Fruit fly (Drosophila melanogaster) whole organism, embryonic: Measurements from ENCODE around the gene stol.

Experiments
- Abd-B ChIP-seq: fragments of 200-800 bp; sonication (Bioruptor generic); optimal IDR thresholded peaks from 2 replicates; lab custom pipeline; 2018; ENCODE audit warnings: missing biosample characterization, mild to moderate bottlenecking, missing genetic modification characterization, moderate library complexity
- Adf1 ChIP-seq: fragments of 200-800 bp; sonication (Bioruptor generic); IDR thresholded peaks from 2 replicates; pipeline ENCODE4 v1.3.6; 2022; ENCODE audit warnings: missing biosample characterization, missing genetic modification characterization
- Asciz ChIP-seq: fragments of 200-800 bp; sonication (Bioruptor generic); optimal IDR thresholded peaks from 2 replicates; lab custom pipeline; 2017; ENCODE audit warnings: missing biosample characterization, mild to moderate bottlenecking, missing genetic modification characterization, missing genetic modification reagents
- CG10147 ChIP-seq: fragments of 200-800 bp; sonication (Bioruptor generic); optimal IDR thresholded peaks from 2 replicates; lab custom pipeline; 2019; ENCODE audit warnings: missing biosample characterization, mild to moderate bottlenecking, missing genetic modification characterization, moderate library complexity
- CG10366 ChIP-seq: fragments of 200-800 bp; sonication (Bioruptor generic); IDR thresholded peaks from 2 replicates; pipeline ENCODE4 v1.3.6; 2022; ENCODE audit warnings: missing biosample characterization, missing genetic modification characterization
- CG11695 ChIP-seq: fragments of 200-800 bp; sonication (Bioruptor generic); IDR thresholded peaks from 3 replicates; pipeline ENCODE4 v1.3.6; 2022; ENCODE audit warnings: missing biosample characterization, missing genetic modification characterization
- CG12219 ChIP-seq: fragments of 200-800 bp; sonication (Bioruptor generic); optimal IDR thresholded peaks from 3 replicates; lab custom pipeline; 2018; ENCODE audit warnings: missing biosample characterization, mild to moderate bottlenecking, missing genetic modification characterization
- CG14710 ChIP-seq: fragments of 200-800 bp; sonication (Bioruptor generic); optimal IDR thresholded peaks from 3 replicates; lab custom pipeline; 2019; ENCODE audit warnings: missing biosample characterization, mild to moderate bottlenecking, missing genetic modification characterization, moderate library complexity
- CG1603 ChIP-seq: fragments of 200-800 bp; sonication (Bioruptor generic); optimal IDR thresholded peaks from 2 replicates; lab custom pipeline; 2019; ENCODE audit warnings: missing biosample characterization, mild to moderate bottlenecking, missing genetic modification characterization, moderate library complexity
- CG1647 ChIP-seq: fragments of 200-800 bp; sonication (Bioruptor generic); optimal IDR thresholded peaks from 3 replicates; lab custom pipeline; 2016; ENCODE audit warnings: missing biosample characterization, missing genetic modification characterization
- CG1832 ChIP-seq: fragments of 200-800 bp; sonication (Bioruptor generic); optimal IDR thresholded peaks from 2 replicates; lab custom pipeline; 2017; ENCODE audit warnings: missing biosample characterization, mild to moderate bottlenecking, missing genetic modification characterization, inconsistent platforms
- CG18619 ChIP-seq: fragments of 200-800 bp; sonication (Bioruptor generic); optimal IDR thresholded peaks from 3 replicates; lab custom pipeline; 2017; ENCODE audit warnings: missing biosample characterization, mild to moderate bottlenecking, missing genetic modification characterization
- CG2678 ChIP-seq: fragments of 200-800 bp; sonication (Bioruptor generic); optimal IDR thresholded peaks from 3 replicates; lab custom pipeline; 2019; ENCODE audit warnings: missing biosample characterization, mild to moderate bottlenecking, missing genetic modification characterization, moderate library complexity
- CG30431 ChIP-seq: fragments of 200-800 bp; sonication (Bioruptor generic); optimal IDR thresholded peaks from 2 replicates; lab custom pipeline; 2017; ENCODE audit warnings: missing biosample characterization, missing genetic modification characterization
- CG4404 ChIP-seq: fragments of 200-800 bp; sonication (Bioruptor generic); IDR thresholded peaks from 2 replicates; pipeline ENCODE4 v1.3.6; 2022; ENCODE audit warnings: missing biosample characterization, missing genetic modification characterization
- CG6765 ChIP-seq: fragments of 200-800 bp; sonication (Bioruptor generic); optimal IDR thresholded peaks from 3 replicates; lab custom pipeline; 2017; ENCODE audit warnings: missing biosample characterization, mild to moderate bottlenecking, missing genetic modification characterization
- CG6854 ChIP-seq: fragments of 200-800 bp; sonication (Bioruptor generic); optimal IDR thresholded peaks from 3 replicates; lab custom pipeline; 2017; ENCODE audit warnings: missing biosample characterization, mild to moderate bottlenecking, missing genetic modification characterization
- CG8089 ChIP-seq: fragments of 200-800 bp; sonication (Bioruptor generic); optimal IDR thresholded peaks from 3 replicates; lab custom pipeline; 2016; ENCODE audit warnings: missing biosample characterization, missing genetic modification characterization
- CG8281 ChIP-seq: fragments of 200-800 bp; sonication (Bioruptor generic); optimal IDR thresholded peaks from 2 replicates; lab custom pipeline; 2018; ENCODE audit warnings: missing biosample characterization, mild to moderate bottlenecking, missing genetic modification characterization, moderate library complexity
- CG8359 ChIP-seq: fragments of 200-800 bp; sonication (Bioruptor generic); optimal IDR thresholded peaks from 2 replicates; lab custom pipeline; 2017; ENCODE audit warnings: missing biosample characterization, mild to moderate bottlenecking, missing genetic modification characterization, borderline replicate concordance
- CG9932 ChIP-seq: fragments of 200-800 bp; sonication (Bioruptor generic); IDR thresholded peaks from 2 replicates; pipeline ENCODE4 v1.3.6; 2022; ENCODE audit warnings: missing biosample characterization, missing genetic modification characterization
- CHES-1-like ChIP-seq: fragments of 200-800 bp; sonication (Bioruptor generic); optimal IDR thresholded peaks from 2 replicates; lab custom pipeline; 2016; ENCODE audit warnings: missing biosample characterization, missing genetic modification characterization
- D19A ChIP-seq: fragments of 200-800 bp; optimal IDR thresholded peaks from 3 replicates; lab custom pipeline; 2019; ENCODE audit warnings: missing biosample characterization, mild to moderate bottlenecking, missing genetic modification characterization, moderate library complexity
- Dek ChIP-seq: fragments of 200-800 bp; sonication (Bioruptor generic); optimal IDR thresholded peaks from 3 replicates; lab custom pipeline; 2019; ENCODE audit warnings: missing biosample characterization, mild to moderate bottlenecking, missing genetic modification characterization, moderate library complexity
- Fer3 ChIP-seq: fragments of 200-800 bp; sonication (Bioruptor generic); optimal IDR thresholded peaks from 2 replicates; lab custom pipeline; 2018; ENCODE audit warnings: missing biosample characterization, mild to moderate bottlenecking, missing genetic modification characterization, moderate library complexity
- Gug ChIP-seq: fragments of 200-800 bp; sonication (Bioruptor generic); IDR thresholded peaks from 4 replicates; pipeline ENCODE4 v1.3.6; 2022; ENCODE audit warnings: missing biosample characterization, missing genetic modification characterization
- HLHmδ ChIP-seq: fragments of 200-800 bp; sonication (Bioruptor generic); optimal IDR thresholded peaks from 2 replicates; lab custom pipeline; 2018; ENCODE audit warnings: missing biosample characterization, mild to moderate bottlenecking, missing genetic modification characterization, moderate library complexity
- Hey ChIP-seq: fragments of 200-800 bp; sonication (Bioruptor generic); optimal IDR thresholded peaks from 3 replicates; lab custom pipeline; 2018; ENCODE audit warnings: missing biosample characterization, mild to moderate bottlenecking, missing genetic modification characterization
- Hr51 ChIP-seq, 2 experiments: fragments of 200-800 bp; sonication (Bioruptor generic); optimal IDR thresholded peaks; 2 replicates in 1 of 2; 3 replicates in 1 of 2; lab custom pipeline; 2016 to 2018; ENCODE audit warnings: missing biosample characterization in 2 of 2, missing genetic modification characterization in 2 of 2, mild to moderate bottlenecking in 1 of 2, moderate library complexity in 1 of 2
- NC2α ChIP-seq: fragments of 200-800 bp; sonication (Bioruptor generic); optimal IDR thresholded peaks from 2 replicates; lab custom pipeline; 2016; ENCODE audit warnings: missing biosample characterization, missing genetic modification characterization
- NC2β ChIP-seq: fragments of 200-800 bp; sonication (Bioruptor generic); optimal IDR thresholded peaks from 2 replicates; lab custom pipeline; 2016; ENCODE audit warnings: missing biosample characterization, missing genetic modification characterization
- az2 ChIP-seq: fragments of 200-800 bp; sonication (Bioruptor generic); optimal IDR thresholded peaks from 3 replicates; lab custom pipeline; 2016; ENCODE audit warnings: missing biosample characterization, missing genetic modification characterization
- corto ChIP-seq: fragments of 200-800 bp; sonication (Bioruptor generic); optimal IDR thresholded peaks from 2 replicates; lab custom pipeline; 2016; ENCODE audit warnings: missing biosample characterization, mild to moderate bottlenecking, missing genetic modification characterization, moderate library complexity
- cwo ChIP-seq: fragments of 200-800 bp; sonication (Bioruptor generic); optimal IDR thresholded peaks from 3 replicates; lab custom pipeline; 2017; ENCODE audit warnings: missing biosample characterization, missing genetic modification characterization, mild to moderate bottlenecking, moderate library complexity, missing genetic modification reagents
- ems ChIP-seq: fragments of 200-800 bp; sonication (Bioruptor generic); optimal IDR thresholded peaks from 3 replicates; lab custom pipeline; 2016; ENCODE audit warnings: missing biosample characterization, missing genetic modification characterization
- exex ChIP-seq: fragments of 200-800 bp; sonication (Bioruptor generic); optimal IDR thresholded peaks from 4 replicates; lab custom pipeline; 2018; ENCODE audit warnings: missing biosample characterization, mild to moderate bottlenecking, missing genetic modification characterization, moderate library complexity
- hbn ChIP-seq: fragments of 200-800 bp; sonication (Bioruptor generic); IDR thresholded peaks from 2 replicates; pipeline ENCODE4 v1.3.6; 2022; ENCODE audit warnings: missing biosample characterization, missing genetic modification characterization; ENCODE audit not compliant: partially characterized antibody
- maf-S ChIP-seq: fragments of 200-800 bp; sonication (Bioruptor generic); optimal IDR thresholded peaks from 2 replicates; lab custom pipeline; 2016; ENCODE audit warnings: missing biosample characterization, missing genetic modification characterization
- org-1 ChIP-seq: fragments of 200-800 bp; sonication (Bioruptor generic); optimal IDR thresholded peaks from 2 replicates; lab custom pipeline; 2017; ENCODE audit warnings: missing biosample characterization, missing genetic modification characterization
- pb ChIP-seq: fragments of 200-800 bp; sonication (Bioruptor generic); optimal IDR thresholded peaks from 3 replicates; lab custom pipeline; 2016; ENCODE audit warnings: missing biosample characterization, missing genetic modification characterization
- phol ChIP-seq: fragments of 200-800 bp; sonication (Bioruptor generic); optimal IDR thresholded peaks from 3 replicates; lab custom pipeline; 2018; ENCODE audit warnings: missing biosample characterization, mild to moderate bottlenecking, missing genetic modification characterization, moderate library complexity
- pnt ChIP-seq: fragments of 200-800 bp; sonication (Bioruptor generic); optimal IDR thresholded peaks from 3 replicates; lab custom pipeline; 2016; ENCODE audit warnings: missing biosample characterization, missing genetic modification characterization
- ranshi ChIP-seq: fragments of 200-800 bp; sonication (Bioruptor generic); IDR thresholded peaks from 2 replicates; pipeline ENCODE4 v1.3.6; 2022; ENCODE audit warnings: missing biosample characterization, missing genetic modification characterization
- sisA ChIP-seq: fragments of 200-800 bp; sonication (Bioruptor generic); IDR thresholded peaks from 2 replicates; pipeline ENCODE4 v1.3.6; 2022; ENCODE audit warnings: missing biosample characterization, missing genetic modification characterization
- slbo ChIP-seq: fragments of 200-800 bp; sonication (Bioruptor generic); IDR thresholded peaks from 2 replicates; pipeline ENCODE4 v1.3.6; 2022; ENCODE audit warnings: missing biosample characterization, missing genetic modification characterization
- unc-4 ChIP-seq: fragments of 200-800 bp; sonication (Bioruptor generic); IDR thresholded peaks from 2 replicates; pipeline ENCODE4 v1.3.6; 2022; ENCODE audit warnings: missing biosample characterization, missing genetic modification characterization; ENCODE audit not compliant: partially characterized antibody
- wek ChIP-seq: fragments of 200-800 bp; sonication (Bioruptor generic); optimal IDR thresholded peaks from 3 replicates; lab custom pipeline; 2018; ENCODE audit warnings: missing biosample characterization, mild to moderate bottlenecking, missing genetic modification characterization, moderate library complexity

Gene stol

DNA sequence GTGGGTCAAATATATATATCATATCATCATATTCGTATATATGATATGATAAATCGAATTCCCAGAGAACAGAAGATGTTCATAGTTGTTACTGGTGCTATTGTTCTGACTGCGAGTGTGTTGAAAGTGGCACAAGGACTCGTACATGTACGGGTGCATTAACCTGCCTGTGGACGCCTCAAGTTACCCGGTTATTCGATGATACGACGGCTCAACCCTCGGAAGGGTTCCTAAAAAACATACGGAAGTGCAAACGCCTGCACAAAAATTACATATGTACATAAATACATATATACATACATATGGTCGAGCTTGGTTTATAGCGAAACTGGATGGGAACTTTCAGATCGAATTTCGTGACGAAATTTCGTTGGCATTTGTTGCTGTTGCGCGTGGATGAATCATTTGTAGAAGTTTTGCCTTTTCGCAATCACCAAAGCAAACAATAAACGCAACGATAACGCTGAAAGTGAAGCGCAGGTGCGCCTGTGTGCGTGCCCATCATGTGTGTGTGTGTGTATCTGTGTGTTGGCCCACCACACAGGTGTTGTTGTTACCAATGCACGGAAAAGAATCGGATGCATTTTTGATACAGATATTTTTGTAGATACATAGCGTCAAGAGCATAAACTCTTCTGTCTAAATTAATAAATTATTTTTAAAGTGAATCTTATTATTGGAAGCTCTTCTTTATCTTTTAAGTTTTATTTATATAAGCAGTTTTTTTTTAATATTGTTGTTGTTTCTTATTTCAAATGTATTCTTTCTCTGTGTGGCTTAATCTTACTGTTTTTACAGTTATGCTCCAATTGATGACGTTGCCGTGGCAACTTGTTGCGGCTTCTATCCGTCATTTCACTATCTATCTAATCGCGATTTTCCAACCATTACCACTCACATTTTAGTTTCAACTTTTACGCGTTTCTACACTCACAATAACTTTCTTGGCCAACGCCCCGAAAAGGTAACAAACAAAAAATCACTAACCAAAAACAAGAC, 43.6 kb upstream of the stol start (continued):
- TF ChIP-seq CG1647 (GFP tag; lab: Kevin White, UChicago) (peak; percentile 26), CG12219 (peak; percentile 43), corto (GFP tag; lab: Kevin White, UChicago) (no peak), ems (GFP tag; lab: Kevin White, UChicago) (peak; percentile 44), maf-S (GFP tag; lab: Kevin White, UChicago) (no peak), CG14710 (tag; lab: Kevin White, UChicago) (peak; percentile 71), CG8359 (peak; percentile 21), exex (tag; lab: Kevin White, UChicago) (no peak), Asciz (peak; percentile 69), Fer3 (tag; lab: Kevin White, UChicago) (peak; percentile 58), slbo (GFP tag; lab: Robert Waterston, UW) (peak; percentile 62), Hr51 (GFP tag; optimal IDR thresholded peaks at IDR 0.05; lab: Kevin White, UChicago) (peak in 1 of 2 experiments; percentile 82), D19A (tag; lab: Kevin White, UChicago) (peak; percentile 74), ranshi (GFP tag; lab: Robert Waterston, UW) (peak; percentile 70; the same call in 1 of the 2 replicates), CG18619 (peak; percentile 51), CG6854 (no peak), Abd-B (GFP tag; lab: Kevin White, UChicago) (peak; percentile 55), cwo (GFP tag; lab: Kevin White, UChicago) (peak; percentile 47), CG8089 (GFP tag; lab: Kevin White, UChicago) (peak; percentile 48), NC2α (GFP tag; lab: Kevin White, UChicago) (no peak), az2 (GFP tag; lab: Kevin White, UChicago) (peak; percentile 66), NC2β (GFP tag; lab: Kevin White, UChicago) (peak; percentile 22), CG9932 (GFP tag; lab: Robert Waterston, UW) (0 out of 2 replicates have a peak, but pooled peaks have one; percentile 39), CG30431 (GFP tag; lab: Kevin White, UChicago) (peak; percentile 2), CG10366 (GFP tag; lab: Robert Waterston, UW) (peak; percentile 87), pnt (GFP tag; lab: Kevin White, UChicago) (no peak), Gug (peak; percentile 44; the same call in 2 of the 4 replicates), unc-4 (no peak), CG1832 (GFP tag; lab: Kevin White, UChicago) (no peak), CG2678 (tag; lab: Kevin White, UChicago) (peak; percentile 86), hbn (GFP tag; lab: Robert Waterston, UW) (no peak), CHES-1-like (peak; percentile 21), Hey (tag; lab: Kevin White, UChicago) (no peak), CG8281 (tag; lab: Kevin White, UChicago) (peak; percentile 41), sisA (GFP tag; lab: Robert Waterston, UW) (peak; percentile 81), pb (no peak), CG1603 (no peak), HLHmδ (GFP tag; lab: Kevin White, UChicago) (no peak), CG10147 (GFP tag; lab: Kevin White, UChicago) (no peak), CG11695 (GFP tag; lab: Robert Waterston, UW) (peak; percentile 87), CG4404 (GFP tag; lab: Robert Waterston, UW) (peak; percentile 76), phol (tag; lab: Kevin White, UChicago) (peak; percentile 80), wek (no peak), org-1 (GFP tag; lab: Kevin White, UChicago) (peak; percentile 38), Adf1 (no peak; the same call in 1 of the 2 replicates), CG6765 (GFP tag; lab: Kevin White, UChicago) (peak; percentile 27), Dek (tag; lab: Kevin White, UChicago) (peak; percentile 44)
